Fruit fly (Drosophila melanogaster): ENCODE results near the gene CG33928.

DNA sequence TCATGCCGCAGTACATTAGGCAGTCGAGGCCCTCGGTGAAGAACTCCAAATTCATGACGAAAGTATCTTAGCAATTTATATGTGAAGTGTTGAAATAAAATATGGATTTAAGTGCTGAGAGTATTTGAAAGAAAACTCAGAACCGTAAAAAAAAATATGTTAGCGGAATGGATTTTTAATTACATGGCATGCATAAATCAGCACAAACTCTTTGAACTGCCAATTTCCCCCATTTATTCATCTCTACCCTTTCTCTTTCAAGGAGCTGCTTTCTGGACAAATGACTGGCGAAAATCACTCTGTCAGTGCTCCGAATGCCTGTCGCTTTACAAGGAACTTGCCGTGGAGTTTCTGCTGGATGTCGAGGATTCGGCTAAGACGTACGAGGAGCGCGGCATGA, 23.9 kb downstream of the CG33928 start, which contains the start of gene Rsph9:
- no peak for TF ChIP-seq Dll (optimal IDR thresholded peaks at IDR 0.05)
- TF ChIP-seq pan (optimal IDR thresholded peaks at IDR 0.05), result no peak
